Worm (Caenorhabditis elegans): Measurements from ENCODE around the gene gst-27.

gst-27 gene

DNA sequence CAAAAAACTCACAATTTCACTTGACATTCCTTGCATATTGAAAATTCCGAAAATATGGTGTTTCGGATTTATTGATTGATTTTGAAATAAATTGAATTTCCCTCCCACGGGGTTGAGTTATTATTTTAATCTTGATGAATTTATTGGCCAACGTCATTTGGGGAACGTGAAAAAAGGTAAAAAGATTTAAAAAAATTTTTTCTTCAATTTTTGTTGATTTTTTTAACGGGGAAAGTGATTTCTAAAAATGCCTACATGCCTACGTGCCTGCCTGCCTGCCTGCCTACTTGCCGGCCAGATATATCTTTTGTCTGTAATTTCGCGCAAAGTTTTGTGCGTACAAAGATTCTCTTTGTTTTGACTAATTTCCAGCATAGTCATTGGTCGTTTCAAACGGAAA is 31.2 kb downstream of the gst-27 start, which contains the start of gene Y53F4B.24:
Y53F4B.24 (minus strand) TSS at position 101 of the 400 bp plus-strand sequence.
- TF ChIP-seq nhr-85 (tag), result peak; percentile 4
- no peak for TF ChIP-seq fkh-4 (tag; optimal IDR thresholded peaks at IDR 0.05; ENCODE audit: borderline replicate concordance)

DNA sequence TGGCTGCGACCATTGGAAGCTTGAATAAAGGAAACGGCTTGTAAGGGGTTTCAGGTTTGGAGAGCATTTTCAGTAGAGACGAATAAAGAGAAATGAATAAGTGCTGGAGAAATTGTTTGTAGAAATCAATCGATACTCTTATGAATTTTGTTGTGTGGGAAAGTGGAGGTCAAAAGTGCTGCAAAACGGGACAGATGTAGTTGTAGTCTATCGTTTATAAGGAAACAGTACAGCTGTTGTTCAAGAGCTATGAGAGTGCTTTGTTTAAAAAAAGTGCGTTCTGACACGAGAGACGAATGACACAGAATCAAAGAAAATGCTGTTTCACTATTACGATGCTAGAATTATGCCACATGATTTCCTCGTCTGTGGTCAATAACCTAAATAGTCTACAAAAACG is 35.0 kb downstream of the gst-27 start, which contains the start of gene Y53F4B.62:
Y53F4B.62 (minus strand) TSS at position 101 of the 400 bp plus-strand sequence.
- no peak for TF ChIP-seq zip-4 (GFP tag; optimal IDR thresholded peaks at IDR 0.05)
- no peak for TF ChIP-seq zag-1 (tag; optimal IDR thresholded peaks at IDR 0.05)
- TF ChIP-seq lin-15B (tag; optimal IDR thresholded peaks at IDR 0.05), result no peak
- no peak for TF ChIP-seq lin-35 (GFP tag; optimal IDR thresholded peaks at IDR 0.05)
- TF ChIP-seq snu-23 (GFP tag; optimal IDR thresholded peaks at IDR 0.05), result no peak
- no peak for TF ChIP-seq nhr-28 (tag; optimal IDR thresholded peaks at IDR 0.05)
- TF ChIP-seq mab-9 (GFP tag; IDR thresholded peaks at IDR 0.05), result no peak
- TF ChIP-seq nhr-12 (tag; optimal IDR thresholded peaks at IDR 0.05), result no peak
- TF ChIP-seq fos-1 (tag; optimal IDR thresholded peaks at IDR 0.05), result no peak
- TF ChIP-seq blmp-1 (tag; optimal IDR thresholded peaks at IDR 0.05), result no peak
- no peak for TF ChIP-seq nhr-20 (tag; optimal IDR thresholded peaks at IDR 0.05)
- no peak for TF ChIP-seq F16B12.6 (tag; optimal IDR thresholded peaks at IDR 0.05)
- TF ChIP-seq lin-13 (GFP tag; optimal IDR thresholded peaks at IDR 0.05), result no peak
- TF ChIP-seq xbp-1 (tag; optimal IDR thresholded peaks at IDR 0.05), result no peak
- TF ChIP-seq C04F5.9 (tag; optimal IDR thresholded peaks at IDR 0.05), result no peak
- no peak for TF ChIP-seq nhr-90 (tag; optimal IDR thresholded peaks at IDR 0.05; ENCODE audit: poor library complexity)
- no peak for TF ChIP-seq ceh-88 (GFP tag; IDR thresholded peaks at IDR 0.05)
- TF ChIP-seq ztf-11 (tag; optimal IDR thresholded peaks at IDR 0.05), result no peak

DNA sequence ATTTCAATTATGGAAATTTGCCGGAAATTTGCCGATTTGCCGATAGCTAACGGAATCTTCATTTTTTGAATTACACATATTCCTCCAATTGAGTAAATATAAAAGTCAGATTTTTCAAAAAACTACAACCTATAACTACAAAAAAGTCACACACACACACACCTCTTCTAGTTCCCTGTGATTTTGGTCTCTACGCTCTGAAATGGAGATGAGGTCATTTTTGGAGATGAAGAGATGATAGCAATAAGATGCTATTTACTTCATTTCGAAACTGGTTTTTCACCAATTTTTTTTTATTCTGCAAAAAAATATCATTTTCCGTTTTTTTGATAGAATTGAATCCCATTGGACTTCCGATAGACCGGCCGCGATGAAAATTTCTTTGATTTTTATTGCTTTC is 41.3 kb downstream of the gst-27 start, which contains the start of gene Y53F4B.23:
Y53F4B.23 (plus strand) TSS at position 312 of the 400 bp plus-strand sequence.
- no peak for TF ChIP-seq ceh-90 (tag; optimal IDR thresholded peaks at IDR 0.05)
- TF ChIP-seq unc-62 (GFP tag; optimal IDR thresholded peaks at IDR 0.05), result no peak
- TF ChIP-seq unc-30 (tag; optimal IDR thresholded peaks at IDR 0.05), result no peak
- TF ChIP-seq grh-1 (GFP tag; IDR thresholded peaks at IDR 0.05), result no peak
- no peak for TF ChIP-seq nhr-85 (tag)
- TF ChIP-seq unc-130 (tag; optimal IDR thresholded peaks at IDR 0.05), result no peak
- TF ChIP-seq mab-9 (GFP tag; IDR thresholded peaks at IDR 0.05), result no peak
- TF ChIP-seq fkh-10 (GFP tag; optimal IDR thresholded peaks at IDR 0.05), result no peak
- TF ChIP-seq ceh-8 (GFP tag; optimal IDR thresholded peaks at IDR 0.05), result no peak
- no peak for TF ChIP-seq nhr-237 (tag; optimal IDR thresholded peaks at IDR 0.05)
- TF ChIP-seq hlh-4 (tag; optimal IDR thresholded peaks at IDR 0.05), result no peak

DNA sequence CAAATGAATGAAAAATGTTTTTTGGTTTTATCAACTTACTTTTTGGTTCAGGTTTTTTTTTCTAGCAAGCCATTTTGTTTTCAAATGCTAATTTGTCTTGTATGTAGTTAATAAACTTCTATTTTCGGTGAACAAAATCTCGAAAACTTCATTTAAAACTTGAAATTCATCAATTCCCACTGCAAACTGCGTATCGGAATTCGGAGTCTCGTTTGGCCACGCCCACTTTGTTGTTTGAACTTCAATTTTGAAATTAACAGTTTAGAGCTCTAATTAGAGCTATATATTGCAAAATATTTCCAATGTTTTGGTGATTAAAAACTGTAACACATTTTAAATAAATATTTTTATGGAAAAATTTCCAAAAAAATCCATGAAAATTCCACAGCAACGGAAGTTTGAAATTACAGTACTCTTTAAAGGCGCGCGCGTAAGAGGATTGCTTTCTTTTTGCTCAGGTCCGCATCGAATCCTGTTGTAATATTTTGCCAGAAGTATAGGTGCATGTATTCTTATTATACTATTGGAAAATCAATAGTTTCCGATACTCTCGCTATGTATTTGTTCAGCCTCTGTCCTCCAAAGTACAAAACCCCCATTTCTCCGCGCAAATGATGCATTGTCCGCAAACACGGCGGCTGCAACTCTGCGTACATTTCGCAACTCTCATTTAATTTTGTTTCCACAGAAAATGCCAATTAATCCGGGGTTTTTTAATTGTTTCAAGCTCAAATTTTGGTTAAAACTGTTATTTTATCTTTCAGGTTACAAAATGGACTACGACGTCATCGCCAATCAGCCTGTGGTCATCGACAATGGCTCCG is 45.8 kb downstream of the gst-27 start, which contains the start of gene arp-1:
arp-1 (plus strand) TSS at position 765 of the 824 bp plus-strand sequence.
- TF ChIP-seq skn-1 (tag; optimal IDR thresholded peaks at IDR 0.05), result peak; percentile 43
- peak; percentile 58 for TF ChIP-seq lin-14 (GFP tag; optimal IDR thresholded peaks at IDR 0.05)
- TF ChIP-seq ztf-4 (tag; optimal IDR thresholded peaks at IDR 0.05), result no peak
- peak; percentile 75 for TF ChIP-seq C16A3.4 (tag; optimal IDR thresholded peaks at IDR 0.05)
- TF ChIP-seq nhr-19 (GFP tag; conservative IDR thresholded peaks at IDR 0.05), result peak; percentile 26; the same call in 1 of the 2 replicates
- no peak for TF ChIP-seq nhr-84 (tag; optimal IDR thresholded peaks at IDR 0.05)
- TF ChIP-seq zag-1 (tag; optimal IDR thresholded peaks at IDR 0.05), result no peak
- peak; percentile 54 for TF ChIP-seq unc-130 (tag; optimal IDR thresholded peaks at IDR 0.05)
- peak; percentile 49 to 74 for TF ChIP-seq lsy-2 (tag; optimal IDR thresholded peaks at IDR 0.05)
- TF ChIP-seq zip-4 (GFP tag; optimal IDR thresholded peaks at IDR 0.05), result peak; percentile 84
- peak; percentile 42 for TF ChIP-seq nhr-20 (tag; optimal IDR thresholded peaks at IDR 0.05)
- peak; percentile 66 for TF ChIP-seq rnt-1 (tag; optimal IDR thresholded peaks at IDR 0.05)
- TF ChIP-seq dsc-1 (tag; optimal IDR thresholded peaks at IDR 0.05), result peak; percentile 15
- TF ChIP-seq isw-1 (GFP tag; IDR thresholded peaks at IDR 0.05), result peak; percentile 11; the same call in 1 of the 2 replicates
- TF ChIP-seq mep-1 (tag; optimal IDR thresholded peaks at IDR 0.05), result peak; percentile 63
- peak; percentile 21 for TF ChIP-seq lin-13 (GFP tag; optimal IDR thresholded peaks at IDR 0.05)
- peak; percentile 71 to 78 for TF ChIP-seq efl-1 (optimal IDR thresholded peaks at IDR 0.05)
- TF ChIP-seq efl-1 (GFP tag; optimal IDR thresholded peaks at IDR 0.05 in 1 of 2), result peak; percentile 70 to 91
- no peak for TF ChIP-seq sox-4 (tag; optimal IDR thresholded peaks at IDR 0.05)
- peak; percentile 11 for TF ChIP-seq lin-15B (tag; optimal IDR thresholded peaks at IDR 0.05)
- peak; percentile 73 to 77 for TF ChIP-seq lin-35 (GFP tag; optimal IDR thresholded peaks at IDR 0.05)
- TF ChIP-seq mdl-1 (tag; optimal IDR thresholded peaks at IDR 0.05), result peak in 1 of 2 experiments; percentile 31
- peak; percentile 61 to 68 (median 68) for TF ChIP-seq dpl-1 (GFP tag; optimal IDR thresholded peaks at IDR 0.05)
- TF ChIP-seq hlh-17 (GFP tag; optimal IDR thresholded peaks at IDR 0.05; ENCODE audit: borderline replicate concordance), result no peak
